Fruit fly (Drosophila melanogaster): ENCODE results near the gene CG32563.

Gene CG32563

dm6 chrX:17226681-17227019, 18.4 kb downstream of the CG32563 start, which contains the start of gene CG10598:
TSS of gene CG10598 (minus strand) at chrX:17226867.
- TF ChIP-seq CG17186 (GFP tag; optimal IDR thresholded peaks at IDR 0.05), result no peak
- TF ChIP-seq CG16863 (GFP tag; optimal IDR thresholded peaks at IDR 0.05), result no peak
- TF ChIP-seq CG17361 (GFP tag; IDR thresholded peaks at IDR 0.05), result 0 out of 3 replicates have a peak, but pooled peaks have one; percentile 12
- TF ChIP-seq HHEX (GFP tag; optimal IDR thresholded peaks at IDR 0.05), result no peak
- TF ChIP-seq CG17328 (GFP tag; IDR thresholded peaks at IDR 0.05), result no peak
- no peak for TF ChIP-seq dmrt11E (tag; optimal IDR thresholded peaks at IDR 0.05)
- no peak for TF ChIP-seq Six4 (GFP tag; optimal IDR thresholded peaks at IDR 0.05)
- no peak for TF ChIP-seq CG3847 (GFP tag; IDR thresholded peaks at IDR 0.05)
- TF ChIP-seq Dfd (GFP tag; optimal IDR thresholded peaks at IDR 0.05), result no peak
- TF ChIP-seq CG6689 (GFP tag; IDR thresholded peaks at IDR 0.05), result no peak
- no peak for TF ChIP-seq CG12219 (GFP tag; optimal IDR thresholded peaks at IDR 0.05)
- TF ChIP-seq CG6765 (GFP tag; optimal IDR thresholded peaks at IDR 0.05), result no peak
- no peak for TF ChIP-seq abd-A (tag; optimal IDR thresholded peaks at IDR 0.05)
- peak; percentile 29 for TF ChIP-seq CG2120 (GFP tag; optimal IDR thresholded peaks at IDR 0.05)
- no peak for TF ChIP-seq CG1233 (GFP tag; optimal IDR thresholded peaks at IDR 0.05)
- peak; percentile 39 for TF ChIP-seq CG30403 (GFP tag; optimal IDR thresholded peaks at IDR 0.05)
- 0 out of 2 replicates have a peak, but pooled peaks have one; percentile 25 for TF ChIP-seq al (GFP tag; IDR thresholded peaks at IDR 0.05)
- TF ChIP-seq CG18011 (GFP tag; optimal IDR thresholded peaks at IDR 0.05), result no peak
- TF ChIP-seq ERR (GFP tag; optimal IDR thresholded peaks at IDR 0.05), result no peak
- no peak for TF ChIP-seq fd3F (GFP tag; optimal IDR thresholded peaks at IDR 0.05)
- no peak for TF ChIP-seq grn (GFP tag; optimal IDR thresholded peaks at IDR 0.05)
- no peak for TF ChIP-seq croc (GFP tag; conservative IDR thresholded peaks at IDR 0.05)
- TF ChIP-seq danr (GFP tag; IDR thresholded peaks at IDR 0.05), result no peak
- 0 out of 3 replicates have a peak, but pooled peaks have one; percentile 31 for TF ChIP-seq CG11695 (GFP tag; IDR thresholded peaks at IDR 0.05)
- TF ChIP-seq CG1603 (tag; optimal IDR thresholded peaks at IDR 0.05), result no peak
- peak; percentile 50 for TF ChIP-seq Rfx (GFP tag; IDR thresholded peaks at IDR 0.05)
- TF ChIP-seq seq (GFP tag; IDR thresholded peaks at IDR 0.05), result peak; percentile 41; the same call in 1 of the 2 replicates
- TF ChIP-seq fru (optimal IDR thresholded peaks at IDR 0.05), result no peak
- TF ChIP-seq CG2678 (tag; optimal IDR thresholded peaks at IDR 0.05), result peak; percentile 35
- no peak for TF ChIP-seq CG13894 (tag; optimal IDR thresholded peaks at IDR 0.05)
- TF ChIP-seq CG13424 (tag; optimal IDR thresholded peaks at IDR 0.05), result no peak
- peak; percentile 45; the same call in 1 of the 2 replicates for TF ChIP-seq CG32532 (GFP tag; IDR thresholded peaks at IDR 0.05)
- no peak for TF ChIP-seq CG3838 (GFP tag; optimal IDR thresholded peaks at IDR 0.05)
- no peak for TF ChIP-seq CG9817 (tag; optimal IDR thresholded peaks at IDR 0.05)
- no peak for TF ChIP-seq CG10274 (GFP tag; optimal IDR thresholded peaks at IDR 0.05)
- no peak for TF ChIP-seq CG7928 (GFP tag; optimal IDR thresholded peaks at IDR 0.05)
- no peak for TF ChIP-seq exex (tag; optimal IDR thresholded peaks at IDR 0.05)
- TF ChIP-seq pzg (GFP tag; optimal IDR thresholded peaks at IDR 0.05), result no peak
- no peak for TF ChIP-seq HmgZ (tag; optimal IDR thresholded peaks at IDR 0.05)
- TF ChIP-seq CG7839 (tag; optimal IDR thresholded peaks at IDR 0.05), result peak; percentile 37
- peak; percentile 54; the same call in 2 of the 3 replicates for TF ChIP-seq dysf (GFP tag; IDR thresholded peaks at IDR 0.05)
- TF ChIP-seq CG7963 (GFP tag; IDR thresholded peaks at IDR 0.05; ENCODE audit: partially characterized antibody), result no peak
- no peak for TF ChIP-seq z (GFP tag; IDR thresholded peaks at IDR 0.05)
- TF ChIP-seq Lpt (GFP tag; optimal IDR thresholded peaks at IDR 0.05), result no peak
- TF ChIP-seq cad (GFP tag; optimal IDR thresholded peaks at IDR 0.05), result no peak
- peak; percentile 1 for TF ChIP-seq cwo (GFP tag; optimal IDR thresholded peaks at IDR 0.05)
- peak; percentile 43; the same call in 1 of the 2 replicates for TF ChIP-seq CG9932 (GFP tag; IDR thresholded peaks at IDR 0.05)
- peak; percentile 8 for TF ChIP-seq Oli (tag; optimal IDR thresholded peaks at IDR 0.05)
- TF ChIP-seq Ets65A (GFP tag), result peak; percentile 85
- TF ChIP-seq grau (tag; optimal IDR thresholded peaks at IDR 0.05), result peak; percentile 47
- TF ChIP-seq Neu2 (GFP tag; optimal IDR thresholded peaks at IDR 0.05; ENCODE audit: borderline replicate concordance), result no peak
- no peak for TF ChIP-seq CG7745 (tag; optimal IDR thresholded peaks at IDR 0.05)
